Worm (Caenorhabditis elegans) whole organism, L4 larva: Measurements from ENCODE around the gene K10C2.14.

Experiments
- F44E2.7 ChIP-seq: fragments of 200-800 bp; sonication (Bioruptor generic); IDR thresholded peaks from 2 replicates; pipeline ENCODE4 v2.1.2; 2022; ENCODE audit warnings: missing genetic modification characterization, missing compliant biosample characterization
- Y75B8A.6 ChIP-seq: fragments of 200-800 bp; sonication (Bioruptor generic); IDR thresholded peaks from 2 replicates; pipeline ENCODE4 v1.3.6; 2022; ENCODE audit warnings: missing genetic modification reagents, missing genetic modification characterization, missing compliant biosample characterization
- ZK546.5 ChIP-seq, 2 experiments: sonication (generic microtip); optimal IDR thresholded peaks; 2 replicates each; lab custom pipeline; 2017; ENCODE audit warnings: missing biosample characterization in 2 of 2, missing genetic modification characterization in 2 of 2
- aha-1 ChIP-seq: fragments of 150-350 bp; peaks from one replicate; lab custom pipeline; 2014; ENCODE audit warnings: missing biosample characterization, missing genetic modification characterization
- ama-1 ChIP-seq: fragments of 150-350 bp; optimal IDR thresholded peaks from 2 replicates; lab custom pipeline; 2014; ENCODE audit warnings: inconsistent platforms, mixed read lengths
- attf-4 ChIP-seq: sonication (generic microtip); optimal IDR thresholded peaks from 3 replicates; lab custom pipeline; 2017; ENCODE audit warnings: missing biosample characterization, missing genetic modification characterization
- ceh-28 ChIP-seq: fragments of 150-350 bp; optimal IDR thresholded peaks from 2 replicates; lab custom pipeline; 2014; ENCODE audit warnings: missing biosample characterization, missing genetic modification reagents, missing genetic modification characterization
- ceh-62 ChIP-seq: sonication (generic microtip); optimal IDR thresholded peaks from 2 replicates; lab custom pipeline; 2017; ENCODE audit warnings: missing biosample characterization, missing genetic modification characterization
- ceh-82 ChIP-seq: sonication (generic microtip); optimal IDR thresholded peaks from 2 replicates; lab custom pipeline; 2017; ENCODE audit warnings: missing biosample characterization, missing genetic modification characterization
- ces-1 ChIP-seq: fragments of 150-350 bp; sonication (generic microtip); optimal IDR thresholded peaks from 4 replicates; lab custom pipeline; 2014; ENCODE audit warnings: missing biosample characterization, missing genetic modification reagents, missing genetic modification characterization
- ctbp-1 ChIP-seq: fragments of 200-800 bp; sonication (Bioruptor generic); IDR thresholded peaks from 2 replicates; pipeline ENCODE4 v1.3.6; 2022; ENCODE audit warnings: missing genetic modification reagents, missing genetic modification characterization, missing compliant biosample characterization
- daf-16 ChIP-seq, 3 experiments: sonication (generic microtip); optimal IDR thresholded peaks; 2 replicates each; lab custom pipeline; 2016 to 2017; ENCODE audit warnings: missing genetic modification characterization in 3 of 3, missing genetic modification reagents in 3 of 3, mild to moderate bottlenecking in 2 of 3, missing compliant biosample characterization in 2 of 3, missing biosample characterization in 1 of 3, moderate library complexity in 1 of 3
- daf-8 ChIP-seq: fragments of 200-800 bp; sonication (Bioruptor generic); IDR thresholded peaks from 2 replicates; pipeline ENCODE4 v1.3.6; 2022; ENCODE audit warnings: missing genetic modification characterization, missing compliant biosample characterization
- dmd-6 ChIP-seq: fragments of 200-800 bp; sonication (Bioruptor generic); IDR thresholded peaks from 2 replicates; pipeline ENCODE4 v1.3.6; 2022; ENCODE audit warnings: missing genetic modification reagents, missing genetic modification characterization, missing compliant biosample characterization
- dmd-9 ChIP-seq: fragments of 200-800 bp; sonication (Bioruptor generic); IDR thresholded peaks from 2 replicates; pipeline ENCODE4 v1.3.6; 2022; ENCODE audit warnings: missing genetic modification reagents, missing genetic modification characterization, missing compliant biosample characterization
- dpl-1 ChIP-seq: fragments of 150-350 bp; optimal IDR thresholded peaks from 2 replicates; lab custom pipeline; 2014; ENCODE audit warnings: missing biosample characterization, missing genetic modification reagents, missing genetic modification characterization
- duxl-1 ChIP-seq: sonication (generic microtip); optimal IDR thresholded peaks from 2 replicates; lab custom pipeline; 2016; ENCODE audit warnings: mild to moderate bottlenecking, missing genetic modification characterization, moderate library complexity, missing compliant biosample characterization; ENCODE audit not compliant: poor library complexity
- dve-1 ChIP-seq: sonication (generic microtip); optimal IDR thresholded peaks from 2 replicates; lab custom pipeline; 2017; ENCODE audit warnings: antibody characterized with exemption, mild to moderate bottlenecking, missing genetic modification characterization, missing compliant biosample characterization; ENCODE audit not compliant: insufficient read depth
- egl-27 ChIP-seq: sonication (generic microtip); optimal IDR thresholded peaks from 3 replicates; lab custom pipeline; 2017; ENCODE audit warnings: missing biosample characterization, missing genetic modification reagents, missing genetic modification characterization
- egl-43 ChIP-seq: fragments of 200-800 bp; sonication (Bioruptor generic); IDR thresholded peaks from 2 replicates; pipeline ENCODE4 v1.3.6; 2022; ENCODE audit warnings: missing genetic modification reagents, missing genetic modification characterization, missing compliant biosample characterization
- fos-1 ChIP-seq: fragments of 150-350 bp; optimal IDR thresholded peaks from 2 replicates; lab custom pipeline; 2014; ENCODE audit warnings: missing biosample characterization, missing genetic modification characterization
- hif-1 ChIP-seq, 2 experiments: sonication (generic microtip); optimal IDR thresholded peaks; 2 replicates each; lab custom pipeline; 2016 to 2017; ENCODE audit warnings: missing compliant biosample characterization in 2 of 2, missing genetic modification characterization in 2 of 2, missing genetic modification reagents in 2 of 2, missing genotype in 2 of 2, mild to moderate bottlenecking in 1 of 2
- hlh-11 ChIP-seq: fragments of 200-800 bp; sonication (Bioruptor generic); optimal IDR thresholded peaks from 2 replicates; lab custom pipeline; 2018; ENCODE audit warnings: mild to moderate bottlenecking, missing genetic modification characterization, missing compliant biosample characterization
- jun-1 ChIP-seq: fragments of 150-350 bp; optimal IDR thresholded peaks from 2 replicates; lab custom pipeline; 2014; ENCODE audit warnings: missing biosample characterization, missing genetic modification reagents, missing genetic modification characterization
- lin-38 ChIP-seq: fragments of 200-800 bp; sonication (Bioruptor generic); IDR thresholded peaks from 2 replicates; pipeline ENCODE4 v1.3.6; 2022; ENCODE audit warnings: missing genetic modification reagents, missing genetic modification characterization, missing compliant biosample characterization
- lin-39 ChIP-seq: fragments of 150-350 bp; optimal IDR thresholded peaks from 2 replicates; lab custom pipeline; 2014; ENCODE audit warnings: missing biosample characterization, missing genetic modification reagents, missing genetic modification characterization
- madf-5 ChIP-seq, 2 experiments: fragments of 200-800 bp; sonication (Bioruptor generic); IDR thresholded peaks; 2 replicates each; pipeline ENCODE4 v1.3.6; 2022; ENCODE audit warnings: missing compliant biosample characterization in 2 of 2, missing genetic modification characterization in 2 of 2
- madf-9 ChIP-seq: fragments of 200-800 bp; sonication (Bioruptor generic); conservative IDR thresholded peaks from 2 replicates; pipeline ENCODE4 v1.3.6; 2022; ENCODE audit warnings: missing genetic modification reagents, missing genetic modification characterization, missing compliant biosample characterization
- mdl-1 ChIP-seq, 2 experiments: fragments of 150-350 bp in 1 of 2; sonication (generic microtip) in 1 of 2; optimal IDR thresholded peaks; 2 replicates each; lab custom pipeline; 2014 to 2017; ENCODE audit warnings: missing biosample characterization in 2 of 2, missing genetic modification characterization in 2 of 2
- mdt-29 ChIP-seq: fragments of 200-800 bp; sonication (Bioruptor generic); IDR thresholded peaks from 2 replicates; pipeline ENCODE4 v1.3.6; 2022; ENCODE audit warnings: missing genetic modification reagents, missing genetic modification characterization, missing compliant biosample characterization
- mes-2 ChIP-seq: sonication (generic microtip); optimal IDR thresholded peaks from 2 replicates; lab custom pipeline; 2016; ENCODE audit warnings: missing genotype, mild to moderate bottlenecking, missing genetic modification characterization, missing compliant biosample characterization; ENCODE audit not compliant: poor library complexity, severe bottlenecking
- mxl-3 ChIP-seq: fragments of 200-800 bp; sonication (Bioruptor generic); optimal IDR thresholded peaks from 2 replicates; lab custom pipeline; 2018; ENCODE audit warnings: mild to moderate bottlenecking, missing genetic modification characterization, missing compliant biosample characterization
- nhr-102 ChIP-seq: sonication (generic microtip); optimal IDR thresholded peaks from 2 replicates; lab custom pipeline; 2016; ENCODE audit warnings: mild to moderate bottlenecking, missing genetic modification characterization, moderate library complexity, missing compliant biosample characterization
- nhr-11 ChIP-seq: fragments of 150-350 bp; optimal IDR thresholded peaks from 2 replicates; lab custom pipeline; 2014; ENCODE audit warnings: missing biosample characterization, missing genetic modification characterization
- nhr-28 ChIP-seq: fragments of 150-350 bp; optimal IDR thresholded peaks from 2 replicates; lab custom pipeline; 2014; ENCODE audit warnings: missing biosample characterization, missing genetic modification characterization
- nhr-48 ChIP-seq: sonication (generic microtip); optimal IDR thresholded peaks from 2 replicates; lab custom pipeline; 2016; ENCODE audit warnings: mild to moderate bottlenecking, missing genetic modification characterization, missing compliant biosample characterization
- nhr-6 ChIP-seq: fragments of 150-350 bp; optimal IDR thresholded peaks from 2 replicates; lab custom pipeline; 2014; ENCODE audit warnings: missing biosample characterization, missing genetic modification characterization
- nhr-76 ChIP-seq: fragments of 150-350 bp; optimal IDR thresholded peaks from 2 replicates; lab custom pipeline; 2014; ENCODE audit warnings: missing biosample characterization, missing genetic modification characterization
- nhr-77 ChIP-seq: fragments of 150-350 bp; optimal IDR thresholded peaks from 2 replicates; lab custom pipeline; 2014; ENCODE audit warnings: missing biosample characterization, missing genetic modification characterization
- pha-4 ChIP-seq, 2 experiments: fragments of 150-350 bp in 1 of 2; fragments of 200-800 bp in 1 of 2; sonication (Bioruptor generic) in 1 of 2; IDR thresholded peaks in 1 of 2; optimal IDR thresholded peaks in 1 of 2; 2 replicates each; pipeline versions ENCODE4 v1.3.6 to Lab custom; 2014 to 2022; ENCODE audit warnings: missing genetic modification characterization in 2 of 2, missing genetic modification reagents in 2 of 2, missing biosample characterization in 1 of 2, missing compliant biosample characterization in 1 of 2
- php-3 ChIP-seq: fragments of 200-800 bp; sonication (Bioruptor generic); IDR thresholded peaks from 2 replicates; pipeline ENCODE4 v1.3.6; 2022; ENCODE audit warnings: missing genetic modification reagents, missing genetic modification characterization, missing compliant biosample characterization
- sdz-12 ChIP-seq: fragments of 200-800 bp; sonication (Bioruptor generic); optimal IDR thresholded peaks from 2 replicates; lab custom pipeline; 2018; ENCODE audit warnings: mild to moderate bottlenecking, missing genetic modification characterization, missing compliant biosample characterization
- set-16 ChIP-seq: fragments of 200-800 bp; sonication (Bioruptor generic); IDR thresholded peaks from 2 replicates; pipeline ENCODE4 v1.3.6; 2022; ENCODE audit warnings: missing genetic modification reagents, missing genetic modification characterization, missing compliant biosample characterization
- snpc-1.2 ChIP-seq: fragments of 200-800 bp; sonication (Bioruptor generic); IDR thresholded peaks from 2 replicates; pipeline ENCODE4 v1.3.6; 2022; ENCODE audit warnings: missing genetic modification reagents, missing genetic modification characterization, missing compliant biosample characterization
- tag-97 ChIP-seq: fragments of 200-800 bp; sonication (Bioruptor generic); IDR thresholded peaks from 2 replicates; pipeline ENCODE4 v1.3.6; 2022; ENCODE audit warnings: missing genetic modification characterization, missing compliant biosample characterization
- zfp-2 ChIP-seq: sonication (generic microtip); optimal IDR thresholded peaks from 2 replicates; lab custom pipeline; 2016; ENCODE audit warnings: mild to moderate bottlenecking, missing genetic modification characterization, missing compliant biosample characterization
- zfp-3 ChIP-seq: fragments of 200-800 bp; sonication (Bioruptor generic); conservative IDR thresholded peaks from 2 replicates; pipeline ENCODE4 v1.3.6; 2022; ENCODE audit warnings: missing genetic modification reagents, missing genetic modification characterization, missing compliant biosample characterization

K10C2.14 gene

ce11 chrX:6433688-6434087, 6.7 kb downstream of the K10C2.14 start, which contains the start of gene K10C2.2:
K10C2.2 (minus strand) TSS chrX:6433788.
- TF ChIP-seq zfp-2 (tag; lab: Kevin White, UChicago) (no peak), jun-1 (tag; lab: Kevin White, UChicago) (no peak), duxl-1 (no peak), nhr-6 (tag; lab: Kevin White, UChicago) (no peak), nhr-11 (tag; lab: Kevin White, UChicago) (no peak), mdt-29 (GFP tag; lab: Robert Waterston, UW) (no peak)
- TF ChIP-seq, all 104 proteins: peak for 0

- TF ChIP-seq dmd-9 (GFP tag; lab: Robert Waterston, UW) (no peak), php-3 (GFP tag; lab: Robert Waterston, UW) (no peak), ama-1 (lab: Kevin White, UChicago) (no peak), pha-4 (GFP tag; IDR thresholded peaks at IDR 0.05; lab: Robert Waterston, UW) (no peak), pha-4 (tag; optimal IDR thresholded peaks at IDR 0.05; lab: Kevin White, UChicago) (no peak), nhr-77 (no peak), hlh-11 (tag; lab: Kevin White, UChicago) (no peak), nhr-6 (tag; lab: Kevin White, UChicago) (no peak), tag-97 (GFP tag; lab: Robert Waterston, UW) (no peak), aha-1 (tag; lab: Kevin White, UChicago) (no peak), dpl-1 (GFP tag; lab: Kevin White, UChicago) (no peak), egl-43 (GFP tag; lab: Robert Waterston, UW) (no peak), sdz-12 (GFP tag; lab: Kevin White, UChicago) (no peak), duxl-1 (no peak)
Observed at ce11 chrX:6430510-6430909, 9.9 kb downstream of the K10C2.14 start, which contains the start of gene ctsa-2. ctsa-2 (minus strand) TSS chrX:6430610.

- TF ChIP-seq zfp-3 (no peak), egl-27 (tag; lab: Kevin White, UChicago) (no peak), hif-1 (tag; optimal IDR thresholded peaks at IDR 0.05; lab: Kevin White, UChicago) (no peak), F44E2.7 (GFP tag; lab: Robert Waterston, UW) (no peak), dve-1 (peak; percentile 22), daf-16 (GFP tag; optimal IDR thresholded peaks at IDR 0.05; lab: Kevin White, UChicago) (no peak), daf-16 (tag; optimal IDR thresholded peaks at IDR 0.05; lab: Kevin White, UChicago) (peak; percentile 39), ceh-62 (tag; lab: Kevin White, UChicago) (no peak), daf-8 (GFP tag; lab: Robert Waterston, UW) (no peak), ceh-82 (no peak), madf-9 (GFP tag; lab: Robert Waterston, UW) (no peak), set-16 (GFP tag; lab: Robert Waterston, UW) (no peak), lin-38 (no peak), hlh-11 (tag; lab: Kevin White, UChicago) (peak; percentile 23), attf-4 (tag; lab: Kevin White, UChicago) (no peak), nhr-28 (tag; lab: Kevin White, UChicago) (peak; percentile 73), ceh-28 (no peak), mxl-3 (GFP tag; lab: Kevin White, UChicago) (no peak), madf-5 (GFP tag; IDR thresholded peaks at IDR 0.05; lab: Robert Waterston, UW) (no peak), duxl-1 (no peak), snpc-1.2 (no peak), dmd-6 (GFP tag; lab: Robert Waterston, UW) (peak; percentile 44; the same call in 1 of the 2 replicates), ctbp-1 (GFP tag; lab: Robert Waterston, UW) (no peak), nhr-102 (no peak), mes-2 (no peak), fos-1 (tag; lab: Kevin White, UChicago) (no peak), nhr-76 (tag; lab: Kevin White, UChicago) (no peak), mdt-29 (GFP tag; lab: Robert Waterston, UW) (no peak), ces-1 (GFP tag; lab: Kevin White, UChicago) (no peak), lin-39 (tag; lab: Kevin White, UChicago) (no peak), nhr-48 (tag; lab: Kevin White, UChicago) (no peak), ZK546.5 (tag; optimal IDR thresholded peaks at IDR 0.05; lab: Kevin White, UChicago) (no peak), Y75B8A.6 (GFP tag; lab: Robert Waterston, UW) (no peak), mdl-1 (tag; optimal IDR thresholded peaks at IDR 0.05; lab: Kevin White, UChicago) (no peak)
Observed at ce11 chrX:6429552-6429951, 10.8 kb downstream of the K10C2.14 start.
